Fruit fly (Drosophila melanogaster) whole organism, wandering third instar larva: ENCODE measurements around the gene LysB.

Experiments used
- Abd-B ChIP-seq: fragments of >200 bp; optimal IDR thresholded peaks from 2 replicates; lab custom pipeline; 2017; ENCODE audit warnings: missing biosample characterization, missing genetic modification characterization
- CG32264 ChIP-seq: fragments of 200-800 bp; sonication (Bioruptor generic); optimal IDR thresholded peaks from 2 replicates; lab custom pipeline; 2016; ENCODE audit warnings: missing biosample characterization, missing genetic modification characterization
- CG9705 ChIP-seq: fragments of 200-800 bp; sonication (Bioruptor generic); optimal IDR thresholded peaks from 2 replicates; lab custom pipeline; 2018; ENCODE audit warnings: missing biosample characterization, mild to moderate bottlenecking, missing genetic modification characterization
- CrebA ChIP-seq: fragments of 200-800 bp; sonication (Bioruptor generic); optimal IDR thresholded peaks from 2 replicates; lab custom pipeline; 2016; ENCODE audit warnings: missing biosample characterization, mild to moderate bottlenecking, missing genetic modification characterization, borderline replicate concordance
- Dfd ChIP-seq: fragments of >200 bp; optimal IDR thresholded peaks from 2 replicates; lab custom pipeline; 2017; ENCODE audit warnings: missing biosample characterization, missing genetic modification characterization
- Dif ChIP-seq: fragments of 200-275, 200-300 bp; sonication (Bioruptor generic); optimal IDR thresholded peaks from 2 replicates; lab custom pipeline; 2018; ENCODE audit warnings: missing biosample characterization, missing genetic modification characterization; ENCODE audit not compliant: partially characterized antibody
- GATAd ChIP-seq: sonication (Bioruptor generic); optimal IDR thresholded peaks from 2 replicates; lab custom pipeline; 2016; ENCODE audit warnings: missing biosample characterization, missing genetic modification characterization
- HLH106 ChIP-seq: fragments of 200-800 bp; optimal IDR thresholded peaks from 3 replicates; lab custom pipeline; 2019; ENCODE audit warnings: missing biosample characterization, mild to moderate bottlenecking, missing genetic modification characterization, moderate library complexity
- Hnf4 ChIP-seq: fragments of 200-800 bp; sonication (Bioruptor generic); optimal IDR thresholded peaks from 2 replicates; lab custom pipeline; 2016; ENCODE audit warnings: missing biosample characterization, mild to moderate bottlenecking, missing genetic modification characterization
- Hr78 ChIP-seq: fragments of >200 bp; optimal IDR thresholded peaks from 2 replicates; lab custom pipeline; 2017; ENCODE audit warnings: missing biosample characterization, missing genetic modification characterization
- Hr83 ChIP-seq: fragments of 200-300 bp; sonication (Bioruptor generic); optimal IDR thresholded peaks from 2 replicates; lab custom pipeline; 2016; ENCODE audit warnings: missing biosample characterization, mild to moderate bottlenecking, missing genetic modification characterization, moderate library complexity; ENCODE audit not compliant: poor library complexity, severe bottlenecking
- Jra ChIP-seq: sonication (Bioruptor generic); optimal IDR thresholded peaks from 2 replicates; lab custom pipeline; 2016; ENCODE audit warnings: missing biosample characterization, missing genetic modification characterization
- Mio ChIP-seq: sonication (Bioruptor generic); optimal IDR thresholded peaks from 2 replicates; lab custom pipeline; 2016; ENCODE audit warnings: missing biosample characterization, missing genetic modification characterization
- Myc ChIP-seq: fragments of >200 bp; optimal IDR thresholded peaks from 2 replicates; lab custom pipeline; 2017
- N ChIP-seq: fragments of >200 bp; optimal IDR thresholded peaks from 2 replicates; lab custom pipeline; 2018; ENCODE audit warnings: missing biosample characterization, missing external identifiers, missing genetic modification characterization
- OdsH ChIP-seq: fragments of 200-800 bp; sonication (Bioruptor generic); optimal IDR thresholded peaks from 2 replicates; lab custom pipeline; 2016; ENCODE audit warnings: missing biosample characterization, mild to moderate bottlenecking, missing genetic modification characterization
- Rel ChIP-seq, 2 experiments: fragments of 200-800 bp; sonication (Bioruptor generic) in 1 of 2; optimal IDR thresholded peaks; 2 replicates in 1 of 2; 3 replicates in 1 of 2; lab custom pipeline; 2016 to 2019; ENCODE audit warnings: mild to moderate bottlenecking in 2 of 2, missing biosample characterization in 2 of 2, missing genetic modification characterization in 2 of 2, moderate library complexity in 1 of 2
- Sp1 ChIP-seq: fragments of 200-800 bp; sonication (Bioruptor generic); optimal IDR thresholded peaks from 3 replicates; lab custom pipeline; 2019; ENCODE audit warnings: missing biosample characterization, mild to moderate bottlenecking, missing genetic modification characterization, moderate library complexity
- Vsx2 ChIP-seq: fragments of 200-300, 225-300 bp; sonication (Bioruptor generic); optimal IDR thresholded peaks from 2 replicates; lab custom pipeline; 2018; ENCODE audit warnings: missing biosample characterization, missing genetic modification characterization; ENCODE audit not compliant: partially characterized antibody
- br ChIP-seq: fragments of 200-800 bp; sonication (Bioruptor generic); optimal IDR thresholded peaks from 2 replicates; lab custom pipeline; 2016; ENCODE audit warnings: missing biosample characterization, missing genetic modification characterization
- brk ChIP-seq: fragments of 200-800 bp; sonication (Bioruptor generic); optimal IDR thresholded peaks from 2 replicates; lab custom pipeline; 2016; ENCODE audit warnings: missing biosample characterization, mild to moderate bottlenecking, missing genetic modification characterization
- dl ChIP-seq, 2 experiments: fragments of 175-275, 200-275 bp in 1 of 2; fragments of 200-275 bp in 1 of 2; sonication (Bioruptor generic); optimal IDR thresholded peaks; lab custom pipeline; 2018; ENCODE audit warnings: mild to moderate bottlenecking in 2 of 2, missing biosample characterization in 2 of 2, missing genetic modification characterization in 2 of 2, moderate library complexity in 2 of 2; ENCODE audit not compliant: partially characterized antibody in 2 of 2, insufficient read depth in 1 of 2
- dmrt93B ChIP-seq: fragments of 200-800 bp; sonication (Bioruptor generic); optimal IDR thresholded peaks from 2 replicates; lab custom pipeline; 2018; ENCODE audit warnings: missing biosample characterization, mild to moderate bottlenecking, missing genetic modification characterization
- dsf ChIP-seq: sonication (Bioruptor generic); optimal IDR thresholded peaks from 2 replicates; lab custom pipeline; 2016; ENCODE audit warnings: missing biosample characterization, missing genetic modification characterization, borderline replicate concordance
- ey ChIP-seq: fragments of 200-800 bp; sonication (Bioruptor generic); optimal IDR thresholded peaks from 2 replicates; lab custom pipeline; 2016; ENCODE audit warnings: missing biosample characterization, missing genetic modification characterization
- foxo ChIP-seq, 2 experiments: fragments of 200-800 bp; sonication (Bioruptor generic); optimal IDR thresholded peaks; 2 replicates in 1 of 2; 3 replicates in 1 of 2; lab custom pipeline; 2016 to 2017; ENCODE audit warnings: missing biosample characterization in 2 of 2, missing genetic modification characterization in 2 of 2
- fru ChIP-seq: fragments of 200-800 bp; sonication (Bioruptor generic); optimal IDR thresholded peaks from 3 replicates; lab custom pipeline; 2016; ENCODE audit warnings: missing biosample characterization, mild to moderate bottlenecking, missing genetic modification characterization
- h ChIP-seq: fragments of 200-800 bp; sonication (Bioruptor generic); optimal IDR thresholded peaks from 3 replicates; lab custom pipeline; 2016; ENCODE audit warnings: missing biosample characterization, mild to moderate bottlenecking, missing genetic modification characterization
- jim ChIP-seq: fragments of 175-275, 200-325 bp; sonication (Bioruptor generic); optimal IDR thresholded peaks from 2 replicates; lab custom pipeline; 2016; ENCODE audit warnings: missing biosample characterization, mild to moderate bottlenecking, missing genetic modification characterization
- lola ChIP-seq: fragments of >200 bp; optimal IDR thresholded peaks from 2 replicates; lab custom pipeline; 2017; ENCODE audit warnings: missing biosample characterization, missing genetic modification characterization
- pan ChIP-seq: fragments of >200 bp; optimal IDR thresholded peaks from 2 replicates; lab custom pipeline; 2017
- psq ChIP-seq: fragments of 200-800 bp; sonication (Bioruptor generic); optimal IDR thresholded peaks from 3 replicates; lab custom pipeline; 2017; ENCODE audit warnings: missing biosample characterization, mild to moderate bottlenecking, missing genetic modification characterization, moderate library complexity
- rgr ChIP-seq: fragments of 200-800 bp; sonication (Bioruptor generic); optimal IDR thresholded peaks from 3 replicates; lab custom pipeline; 2016; ENCODE audit warnings: missing biosample characterization, mild to moderate bottlenecking, missing genetic modification characterization
- sage ChIP-seq: fragments of 200-800 bp; sonication (Bioruptor generic); optimal IDR thresholded peaks from 2 replicates; lab custom pipeline; 2016; ENCODE audit warnings: missing biosample characterization, mild to moderate bottlenecking, missing genetic modification characterization
- sv ChIP-seq: fragments of 200-800 bp; sonication (Bioruptor generic); optimal IDR thresholded peaks from 3 replicates; lab custom pipeline; 2016; ENCODE audit warnings: missing biosample characterization, missing genetic modification characterization
- tai ChIP-seq: sonication (Bioruptor generic); optimal IDR thresholded peaks from 2 replicates; lab custom pipeline; 2016; ENCODE audit warnings: missing biosample characterization, missing genetic modification characterization
- usp ChIP-seq: fragments of >200 bp; optimal IDR thresholded peaks from 2 replicates; lab custom pipeline; 2017; ENCODE audit warnings: missing biosample characterization, missing genetic modification characterization
- woc ChIP-seq: sonication (Bioruptor generic); optimal IDR thresholded peaks from 2 replicates; lab custom pipeline; 2016; ENCODE audit warnings: missing biosample characterization, mild to moderate bottlenecking, missing genetic modification characterization

LysB gene

DNA sequence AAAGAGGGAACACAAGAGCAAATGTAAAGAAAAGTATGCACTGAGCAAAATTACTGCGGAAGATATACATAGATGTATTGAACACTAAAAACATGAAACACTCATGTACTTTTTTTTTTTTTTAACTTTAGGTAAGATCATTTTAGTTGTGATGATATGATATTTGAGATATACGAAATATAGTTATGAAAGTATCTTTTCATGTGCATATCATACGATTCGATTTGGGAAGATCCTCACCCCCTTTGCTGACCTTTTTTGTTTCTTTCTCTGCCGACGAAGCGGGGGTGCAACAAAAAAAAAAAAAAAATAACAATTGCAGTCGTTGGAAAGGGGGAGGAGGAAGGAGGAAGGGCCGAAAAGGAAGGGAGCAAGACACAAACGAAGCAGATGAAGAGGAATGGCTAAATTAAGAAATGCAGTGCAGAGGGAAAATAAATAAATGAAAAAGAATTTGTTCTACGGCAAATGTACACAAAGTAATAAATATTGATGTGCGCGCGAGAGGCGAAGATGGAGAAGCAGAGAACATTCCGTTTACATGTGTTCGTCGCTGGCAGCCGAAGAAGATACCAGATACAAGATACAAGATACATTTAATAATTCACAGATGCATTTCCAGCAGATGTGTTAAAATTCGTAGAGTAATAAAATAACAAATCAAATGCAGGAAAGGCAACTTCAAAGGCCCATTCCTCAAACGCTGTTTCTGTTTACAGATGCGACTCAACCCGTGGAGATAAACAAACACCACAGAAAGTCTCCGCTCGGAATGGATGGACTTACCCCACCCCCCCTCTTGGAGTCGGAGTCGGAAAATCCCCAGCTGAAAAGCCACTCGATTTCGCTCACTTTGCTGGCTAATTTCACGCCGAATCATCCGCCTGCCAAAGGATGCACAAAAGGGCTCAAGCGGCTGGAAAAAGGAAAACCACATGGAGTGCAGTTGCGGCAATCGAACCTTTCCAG, 39.9 kb upstream of the LysB start:
- TF ChIP-seq Dfd (no peak), psq (GFP tag; lab: Kevin White, UChicago) (peak; percentile 80), dl (GFP tag; optimal IDR thresholded peaks at IDR 0.05; lab: Kevin White, UChicago; ENCODE audit: insufficient read depth in 1 of 2, partially characterized antibody in 2 of 2) (no peak), woc (GFP tag; lab: Kevin White, UChicago) (peak; percentile 19), usp (GFP tag; lab: Kevin White, UChicago) (no peak), pan (lab: Kevin White, UChicago) (no peak), Dif (no peak), dmrt93B (no peak), jim (GFP tag; lab: Kevin White, UChicago) (no peak), h (GFP tag; lab: Kevin White, UChicago) (peak; percentile 19), dsf (no peak), CrebA (GFP tag; lab: Kevin White, UChicago) (no peak), ey (GFP tag; lab: Kevin White, UChicago) (peak; percentile 5), N (no peak), lola (GFP tag; lab: Kevin White, UChicago) (no peak), Abd-B (no peak), Rel (GFP tag; optimal IDR thresholded peaks at IDR 0.05; lab: Kevin White, UChicago) (no peak), Rel (tag; optimal IDR thresholded peaks at IDR 0.05; lab: Kevin White, UChicago) (no peak), brk (GFP tag; lab: Kevin White, UChicago) (no peak), GATAd (GFP tag; lab: Kevin White, UChicago) (no peak), Sp1 (GFP tag; lab: Kevin White, UChicago) (no peak), Mio (GFP tag; lab: Kevin White, UChicago) (no peak), OdsH (GFP tag; lab: Kevin White, UChicago) (peak; percentile 18), Hr78 (GFP tag; lab: Kevin White, UChicago) (no peak), Hnf4 (GFP tag; lab: Kevin White, UChicago) (peak; percentile 6), rgr (peak; percentile 9), Myc (lab: Kevin White, UChicago) (no peak), CG9705 (GFP tag; lab: Kevin White, UChicago) (no peak), Hr83 (GFP tag; lab: Kevin White, UChicago) (no peak), fru (peak; percentile 39), sage (GFP tag; lab: Kevin White, UChicago) (no peak), Jra (GFP tag; lab: Kevin White, UChicago) (no peak), HLH106 (no peak), tai (GFP tag; lab: Kevin White, UChicago) (no peak), Vsx2 (no peak), br (no peak), sv (GFP tag; lab: Kevin White, UChicago) (no peak), foxo (GFP tag; optimal IDR thresholded peaks at IDR 0.05; lab: Kevin White, UChicago) (peak in 1 of 2 experiments; percentile 11), CG32264 (no peak)
- TF ChIP-seq, all 38 proteins: peak for 9

DNA sequence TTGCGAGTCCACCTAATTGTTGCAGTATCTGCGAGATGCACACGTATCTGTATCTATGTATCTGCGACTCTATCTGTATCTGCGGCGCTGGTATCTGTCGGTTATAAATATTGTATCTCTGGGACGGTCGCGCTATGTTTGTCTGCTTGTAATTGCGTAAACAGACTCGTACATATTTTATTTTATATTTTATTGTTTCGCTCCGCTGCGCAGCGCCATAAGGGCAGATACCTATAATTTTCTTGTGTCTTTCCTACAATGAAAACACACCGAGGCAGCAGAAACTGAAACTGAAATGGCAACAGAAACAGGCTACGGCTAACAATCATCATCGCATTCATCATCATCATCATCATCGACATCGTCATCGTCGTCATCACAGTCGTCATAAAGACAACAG, 38.7 kb upstream of the LysB start:
- TF ChIP-seq Rel (GFP tag; optimal IDR thresholded peaks at IDR 0.05; lab: Kevin White, UChicago) = no peak
- TF ChIP-seq Rel (tag; optimal IDR thresholded peaks at IDR 0.05; lab: Kevin White, UChicago) = no peak
- no peak for TF ChIP-seq usp (GFP tag; lab: Kevin White, UChicago)
- no peak for TF ChIP-seq CG32264
- no peak for TF ChIP-seq Mio (GFP tag; lab: Kevin White, UChicago)
- TF ChIP-seq fru = no peak
- no peak for TF ChIP-seq Vsx2
- no peak for TF ChIP-seq N
- no peak for TF ChIP-seq lola (GFP tag; lab: Kevin White, UChicago)
- TF ChIP-seq psq (GFP tag; lab: Kevin White, UChicago) = no peak
- no peak for TF ChIP-seq Jra (GFP tag; lab: Kevin White, UChicago)
- no peak for TF ChIP-seq GATAd (GFP tag; lab: Kevin White, UChicago)
- TF ChIP-seq ey (GFP tag; lab: Kevin White, UChicago) = no peak
- TF ChIP-seq sv (GFP tag; lab: Kevin White, UChicago) = no peak
- no peak for TF ChIP-seq Dfd
- TF ChIP-seq jim (GFP tag; lab: Kevin White, UChicago) = no peak
- no peak for TF ChIP-seq CG9705 (GFP tag; lab: Kevin White, UChicago)
- TF ChIP-seq OdsH (GFP tag; lab: Kevin White, UChicago) = no peak
